Fruit fly (Drosophila melanogaster) Kc167 (cell line): ENCODE results near the gene MED27.

Source experiments
- h ChIP-seq: fragments of >200 bp; optimal IDR thresholded peaks from 3 replicates; lab custom pipeline; 2018; ENCODE audit warnings: missing external identifiers
- psq ChIP-seq: fragments of >200 bp; optimal IDR thresholded peaks from 2 replicates; lab custom pipeline; 2017; ENCODE audit warnings: missing external identifiers

dm6 chr3R:5617923-5618623 lies 36.9 kb upstream of the MED27 start:
- no peak for TF ChIP-seq psq (lab: Kevin White, UChicago)
- no peak for TF ChIP-seq h
